Worm (Caenorhabditis elegans) whole organism, late embryonic: ENCODE measurements around the gene F14H12.7.

Experiments
- C08G9.2 ChIP-seq: sonication (generic microtip); optimal IDR thresholded peaks from 2 replicates; lab custom pipeline; 2016; ENCODE audit warnings: mild to moderate bottlenecking, missing genetic modification characterization, moderate library complexity, missing compliant biosample characterization
- C38D4.7 ChIP-seq: fragments of 200-800 bp; sonication (Bioruptor generic); optimal IDR thresholded peaks from 2 replicates; lab custom pipeline; 2018; ENCODE audit warnings: mild to moderate bottlenecking, missing genetic modification characterization, moderate library complexity, missing compliant biosample characterization
- F13H6.1 ChIP-seq: sonication (generic microtip); optimal IDR thresholded peaks from 2 replicates; lab custom pipeline; 2016; ENCODE audit warnings: missing genetic modification characterization, missing compliant biosample characterization
- K02D7.2 ChIP-seq: sonication (generic microtip); optimal IDR thresholded peaks from 2 replicates; lab custom pipeline; 2017; ENCODE audit warnings: mild to moderate bottlenecking, missing genetic modification characterization, missing compliant biosample characterization
- T23F11.4 ChIP-seq: fragments of 200-800 bp; sonication (Bioruptor generic); optimal IDR thresholded peaks from 2 replicates; lab custom pipeline; 2018; ENCODE audit warnings: mild to moderate bottlenecking, missing genetic modification characterization, missing compliant biosample characterization
- Y22D7AL.16 ChIP-seq: sonication (generic microtip); optimal IDR thresholded peaks from 2 replicates; lab custom pipeline; 2016; ENCODE audit warnings: missing genetic modification characterization, missing compliant biosample characterization
- ama-1 ChIP-seq: fragments of 150-350 bp; optimal IDR thresholded peaks from 2 replicates; lab custom pipeline; 2014
- ceh-14 ChIP-seq: sonication (generic microtip); optimal IDR thresholded peaks from 2 replicates; lab custom pipeline; 2016; ENCODE audit warnings: missing genotype, missing genetic modification characterization, missing compliant biosample characterization
- ceh-18 ChIP-seq: sonication (generic microtip); optimal IDR thresholded peaks from 2 replicates; lab custom pipeline; 2016; ENCODE audit warnings: missing genetic modification characterization, missing compliant biosample characterization
- ceh-31 ChIP-seq: sonication (generic microtip); optimal IDR thresholded peaks from 2 replicates; lab custom pipeline; 2016; ENCODE audit warnings: missing genetic modification characterization, missing compliant biosample characterization
- ceh-34 ChIP-seq: sonication (generic microtip); optimal IDR thresholded peaks from 2 replicates; lab custom pipeline; 2016; ENCODE audit warnings: mild to moderate bottlenecking, missing genetic modification characterization, missing compliant biosample characterization
- che-1 ChIP-seq: sonication (generic microtip); optimal IDR thresholded peaks from 2 replicates; lab custom pipeline; 2016; ENCODE audit warnings: mild to moderate bottlenecking, missing genetic modification characterization, missing compliant biosample characterization
- dmd-4 ChIP-seq: sonication (generic microtip); optimal IDR thresholded peaks from 2 replicates; lab custom pipeline; 2016; ENCODE audit warnings: borderline replicate concordance, missing genetic modification characterization, missing compliant biosample characterization
- dve-1 ChIP-seq: sonication (generic microtip); optimal IDR thresholded peaks from 2 replicates; lab custom pipeline; 2017; ENCODE audit warnings: antibody characterized with exemption, mild to moderate bottlenecking, missing genetic modification characterization, missing compliant biosample characterization
- elt-2 ChIP-seq: sonication (generic microtip); optimal IDR thresholded peaks from 2 replicates; lab custom pipeline; 2016; ENCODE audit warnings: missing genetic modification reagents, missing genetic modification characterization, missing compliant biosample characterization
- elt-4 ChIP-seq: sonication (generic microtip); optimal IDR thresholded peaks from 2 replicates; lab custom pipeline; 2016; ENCODE audit warnings: missing genetic modification characterization, missing compliant biosample characterization
- fkh-6 ChIP-seq: sonication (generic microtip); optimal IDR thresholded peaks from 2 replicates; lab custom pipeline; 2016; ENCODE audit warnings: missing genetic modification characterization, missing compliant biosample characterization
- gmeb-2 ChIP-seq: sonication (generic microtip); optimal IDR thresholded peaks from 2 replicates; lab custom pipeline; 2016; ENCODE audit warnings: missing genetic modification characterization, inconsistent platforms, missing compliant biosample characterization
- hlh-13 ChIP-seq: fragments of 200-800 bp; sonication (Bioruptor generic); optimal IDR thresholded peaks from 2 replicates; lab custom pipeline; 2018; ENCODE audit warnings: mild to moderate bottlenecking, missing genetic modification characterization, missing compliant biosample characterization
- hlh-6 ChIP-seq: sonication (generic microtip); optimal IDR thresholded peaks from 2 replicates; lab custom pipeline; 2016; ENCODE audit warnings: missing genotype, missing genetic modification characterization, missing compliant biosample characterization
- hlh-8 ChIP-seq: sonication (generic microtip); optimal IDR thresholded peaks from 2 replicates; lab custom pipeline; 2016; ENCODE audit warnings: missing genotype, missing genetic modification characterization, missing compliant biosample characterization
- lin-11 ChIP-seq: fragments of 200-800 bp; sonication (Bioruptor generic); optimal IDR thresholded peaks from 2 replicates; lab custom pipeline; 2018; ENCODE audit warnings: mild to moderate bottlenecking, missing genetic modification characterization, missing compliant biosample characterization
- madf-2 ChIP-seq: sonication (generic microtip); optimal IDR thresholded peaks from 2 replicates; lab custom pipeline; 2017; ENCODE audit warnings: missing genetic modification characterization, missing compliant biosample characterization
- mec-3 ChIP-seq: sonication (generic microtip); optimal IDR thresholded peaks from 2 replicates; lab custom pipeline; 2016; ENCODE audit warnings: borderline replicate concordance, missing genetic modification characterization, missing compliant biosample characterization
- nfya-1 ChIP-seq: sonication (generic microtip); optimal IDR thresholded peaks from 2 replicates; lab custom pipeline; 2017; ENCODE audit warnings: missing genetic modification characterization, mild to moderate bottlenecking, missing compliant biosample characterization, antibody characterized with exemption, moderate library complexity
- nhr-11 ChIP-seq: fragments of 150-350 bp; optimal IDR thresholded peaks from 2 replicates; lab custom pipeline; 2014; ENCODE audit warnings: missing biosample characterization, missing genetic modification characterization
- odd-2 ChIP-seq: sonication (generic microtip); optimal IDR thresholded peaks from 2 replicates; lab custom pipeline; 2017; ENCODE audit warnings: antibody characterized with exemption, mild to moderate bottlenecking, missing genetic modification characterization, missing compliant biosample characterization
- pqm-1 ChIP-seq: sonication (generic microtip); optimal IDR thresholded peaks from 2 replicates; lab custom pipeline; 2016; ENCODE audit warnings: missing genetic modification characterization, missing compliant biosample characterization
- pros-1 ChIP-seq: fragments of 150-350 bp; optimal IDR thresholded peaks from 2 replicates; lab custom pipeline; 2014; ENCODE audit warnings: missing biosample characterization, missing genetic modification reagents, missing genetic modification characterization
- ttx-3 ChIP-seq: sonication (generic microtip); optimal IDR thresholded peaks from 2 replicates; lab custom pipeline; 2016; ENCODE audit warnings: missing genetic modification reagents, missing genetic modification characterization, missing compliant biosample characterization
- unc-42 ChIP-seq: sonication (generic microtip); optimal IDR thresholded peaks from 2 replicates; lab custom pipeline; 2016; ENCODE audit warnings: missing genotype, missing genetic modification characterization, missing compliant biosample characterization
- unc-86 ChIP-seq: sonication (generic microtip); optimal IDR thresholded peaks from 2 replicates; lab custom pipeline; 2016; ENCODE audit warnings: missing genetic modification characterization, missing compliant biosample characterization
- ztf-16 ChIP-seq: sonication (generic microtip); optimal IDR thresholded peaks from 2 replicates; lab custom pipeline; 2017; ENCODE audit warnings: missing genetic modification characterization, missing compliant biosample characterization

The F14H12.7 gene

ce11 chrX:4388834-4389409, 26.5 kb upstream of the F14H12.7 start, which contains the start of gene dpy-23 (continued):
- peak; percentile 40 for TF ChIP-seq hlh-8 (tag; lab: Kevin White, UChicago)
- peak; percentile 32 for TF ChIP-seq pqm-1 (tag; lab: Kevin White, UChicago)
- TF ChIP-seq ztf-16 (tag; lab: Kevin White, UChicago) = peak; percentile 45
- peak; percentile 82 for TF ChIP-seq dve-1
- peak; percentile 94 for TF ChIP-seq ceh-18 (tag; lab: Kevin White, UChicago)
- TF ChIP-seq fkh-6 (tag; lab: Kevin White, UChicago) = no peak
- TF ChIP-seq hlh-6 (tag; lab: Kevin White, UChicago) = no peak
- peak; percentile 67 for TF ChIP-seq F13H6.1 (tag; lab: Kevin White, UChicago)
- no peak for TF ChIP-seq hlh-13 (GFP tag; lab: Kevin White, UChicago)
- peak; percentile 65 for TF ChIP-seq ceh-14 (tag; lab: Kevin White, UChicago)

- no peak for TF ChIP-seq ceh-14 (tag; lab: Kevin White, UChicago)
- TF ChIP-seq gmeb-2 (tag; lab: Kevin White, UChicago) = no peak
- TF ChIP-seq elt-2 (tag; lab: Kevin White, UChicago) = no peak
Observed at ce11 chrX:4386493-4386892, 24.1 kb upstream of the F14H12.7 start.

ce11 chrX:4383316-4383936, 21.0 kb upstream of the F14H12.7 start, which contains the start of gene lst-2:
Gene lst-2 (minus strand): TSS chrX:4383366.
- TF ChIP-seq nhr-11 = no peak
- no peak for TF ChIP-seq Y22D7AL.16 (tag; lab: Kevin White, UChicago)
- TF ChIP-seq nfya-1 (tag; lab: Kevin White, UChicago) = no peak
- no peak for TF ChIP-seq F13H6.1 (tag; lab: Kevin White, UChicago)
- no peak for TF ChIP-seq dmd-4
- TF ChIP-seq T23F11.4 (GFP tag; lab: Kevin White, UChicago) = no peak
- TF ChIP-seq lin-11 = no peak
- no peak for TF ChIP-seq K02D7.2 (tag; lab: Kevin White, UChicago)
- no peak for TF ChIP-seq che-1 (tag; lab: Kevin White, UChicago)
- TF ChIP-seq elt-4 = no peak
- TF ChIP-seq hlh-8 (tag; lab: Kevin White, UChicago) = no peak
- no peak for TF ChIP-seq madf-2 (tag; lab: Kevin White, UChicago)

DNA sequence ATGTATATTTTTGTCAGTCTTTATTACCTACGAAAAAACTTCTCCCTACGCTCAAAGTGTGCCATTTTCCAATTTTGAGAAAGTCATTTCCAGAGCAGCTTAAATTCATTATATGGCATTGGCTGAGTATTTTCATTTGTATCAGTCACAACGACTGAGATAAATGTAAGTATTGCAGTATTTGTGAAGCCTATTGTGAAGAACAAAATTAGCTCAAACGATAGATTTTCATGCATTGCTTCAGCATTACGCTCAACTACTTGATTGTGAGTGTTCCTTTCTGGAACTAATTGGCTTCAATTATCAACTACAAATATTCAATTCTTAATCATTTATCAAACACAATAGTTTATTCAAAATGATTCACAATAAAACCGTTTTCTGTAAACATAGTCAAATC, 15.3 kb upstream of the F14H12.7 start, which contains the start of gene R160.12:
Gene R160.12 (minus strand): TSS at position 101 of the 400 bp plus-strand sequence.
- TF ChIP-seq mec-3 (tag; lab: Kevin White, UChicago) (no peak), dve-1 (no peak), Y22D7AL.16 (tag; lab: Kevin White, UChicago) (no peak), hlh-6 (tag; lab: Kevin White, UChicago) (no peak), C38D4.7 (GFP tag; lab: Kevin White, UChicago) (no peak), unc-42 (tag; lab: Kevin White, UChicago) (no peak), ceh-34 (tag; lab: Kevin White, UChicago) (no peak)

ce11 chrX:4376801-4377200, 14.4 kb upstream of the F14H12.7 start, which contains the start of gene R160.2:
Gene R160.2 (minus strand): TSS chrX:4376901.
- TF ChIP-seq unc-86 (tag; lab: Kevin White, UChicago) (no peak), hlh-13 (GFP tag; lab: Kevin White, UChicago) (no peak), ceh-31 (tag; lab: Kevin White, UChicago) (no peak), unc-42 (tag; lab: Kevin White, UChicago) (no peak), ttx-3 (tag; lab: Kevin White, UChicago) (no peak), ama-1 (lab: Kevin White, UChicago) (no peak), C08G9.2 (tag; lab: Kevin White, UChicago) (no peak), odd-2 (tag; lab: Kevin White, UChicago) (no peak), pros-1 (tag; lab: Kevin White, UChicago) (no peak), ceh-18 (tag; lab: Kevin White, UChicago) (no peak)
